Fruit fly (Drosophila melanogaster) Kc167 (cell line): ENCODE results near the gene CG3021.

Source experiments
- Myc ChIP-seq: fragments of >200 bp; optimal IDR thresholded peaks from 2 replicates; lab custom pipeline; 2017; ENCODE audit warnings: missing external identifiers
- h ChIP-seq: fragments of >200 bp; optimal IDR thresholded peaks from 3 replicates; lab custom pipeline; 2018; ENCODE audit warnings: missing external identifiers
- insv ChIP-seq: fragments of >200 bp; optimal IDR thresholded peaks from 3 replicates; lab custom pipeline; 2018; ENCODE audit warnings: missing external identifiers
- psq ChIP-seq: fragments of >200 bp; optimal IDR thresholded peaks from 2 replicates; lab custom pipeline; 2017; ENCODE audit warnings: missing external identifiers

- TF ChIP-seq psq (lab: Kevin White, UChicago) = no peak
- no peak for TF ChIP-seq Myc
- no peak for TF ChIP-seq h
- TF ChIP-seq insv (lab: Kevin White, UChicago) = no peak
Measured at dm6 chrX:1026511-1026910, at the start of gene CG3021, which contains the start of the genes CG32814 and CG11638.
